Worm (Caenorhabditis elegans): Measurements from ENCODE around the gene Y38C1AA.19.

The Y38C1AA.19 gene

ce11 chrIV:133968-134367 is 26.0 kb upstream of the Y38C1AA.19 start:
- TF ChIP-seq ceh-30 (tag; optimal IDR thresholded peaks at IDR 0.05) = no peak
- no peak for TF ChIP-seq mec-3 (tag; optimal IDR thresholded peaks at IDR 0.05; ENCODE audit: borderline replicate concordance)
- TF ChIP-seq nhr-232 (tag; optimal IDR thresholded peaks at IDR 0.05) = no peak
- TF ChIP-seq ceh-18 (tag; optimal IDR thresholded peaks at IDR 0.05) = no peak
- no peak for TF ChIP-seq Y22D7AL.16 (tag; optimal IDR thresholded peaks at IDR 0.05)
- TF ChIP-seq lim-6 (tag; optimal IDR thresholded peaks at IDR 0.05) = no peak
- no peak for TF ChIP-seq F13H6.1 (tag; optimal IDR thresholded peaks at IDR 0.05)
- TF ChIP-seq eyg-1 (tag; optimal IDR thresholded peaks at IDR 0.05) = no peak
- no peak for TF ChIP-seq ztf-16 (tag; optimal IDR thresholded peaks at IDR 0.05)
- TF ChIP-seq ets-4 (tag; optimal IDR thresholded peaks at IDR 0.05) = no peak
- TF ChIP-seq ahr-1 (tag; optimal IDR thresholded peaks at IDR 0.05) = no peak

- TF ChIP-seq eyg-1 (tag; optimal IDR thresholded peaks at IDR 0.05) = no peak
- peak; percentile 37 for TF ChIP-seq mec-3 (tag; optimal IDR thresholded peaks at IDR 0.05; ENCODE audit: borderline replicate concordance)
Measured at ce11 chrIV:139652-140051, 20.3 kb upstream of the Y38C1AA.19 start.

- TF ChIP-seq C08G9.2 (tag; optimal IDR thresholded peaks at IDR 0.05) (peak; percentile 35), nhr-232 (tag; optimal IDR thresholded peaks at IDR 0.05) (no peak)
Measured at ce11 chrIV:141022-141421, 18.9 kb upstream of the Y38C1AA.19 start.

- peak; percentile 70 for TF ChIP-seq ceh-18 (tag; optimal IDR thresholded peaks at IDR 0.05)
- peak; percentile 88 for TF ChIP-seq syd-9 (tag; optimal IDR thresholded peaks at IDR 0.05)
- peak; percentile 89 for TF ChIP-seq ref-2 (tag; optimal IDR thresholded peaks at IDR 0.05)
- TF ChIP-seq lin-11 (tag; optimal IDR thresholded peaks at IDR 0.05) = peak; percentile 90
- TF ChIP-seq ceh-34 (tag; optimal IDR thresholded peaks at IDR 0.05) = peak; percentile 91
- TF ChIP-seq npax-4 (tag; optimal IDR thresholded peaks at IDR 0.05) = peak; percentile 68
- peak; percentile 71 for TF ChIP-seq dve-1 (tag; optimal IDR thresholded peaks at IDR 0.05)
- no peak for TF ChIP-seq lim-6 (tag; optimal IDR thresholded peaks at IDR 0.05)
- peak; percentile 75 for TF ChIP-seq zip-5 (tag; optimal IDR thresholded peaks at IDR 0.05)
- TF ChIP-seq K02D7.2 (tag; optimal IDR thresholded peaks at IDR 0.05) = peak; percentile 87
- peak; percentile 87 for TF ChIP-seq ceh-48 (tag; optimal IDR thresholded peaks at IDR 0.05)
- TF ChIP-seq pha-2 (tag; optimal IDR thresholded peaks at IDR 0.05) = peak; percentile 93
- no peak for TF ChIP-seq ceh-30 (tag; optimal IDR thresholded peaks at IDR 0.05)
- peak; percentile 84 for TF ChIP-seq hlh-15 (tag; optimal IDR thresholded peaks at IDR 0.05)
- peak; percentile 82 for TF ChIP-seq K09A11.1 (tag; optimal IDR thresholded peaks at IDR 0.05; ENCODE audit: insufficient read depth)
- TF ChIP-seq C08G9.2 (tag; optimal IDR thresholded peaks at IDR 0.05) = peak; percentile 81
- peak; percentile 53 for TF ChIP-seq hlh-8 (tag; optimal IDR thresholded peaks at IDR 0.05)
- peak; percentile 90 for TF ChIP-seq unc-86 (tag; optimal IDR thresholded peaks at IDR 0.05)
- peak; percentile 92 for TF ChIP-seq tbx-2 (tag; optimal IDR thresholded peaks at IDR 0.05)
- TF ChIP-seq pros-1 (tag; optimal IDR thresholded peaks at IDR 0.05) = peak; percentile 7
- peak; percentile 73 for TF ChIP-seq ceh-2 (tag; optimal IDR thresholded peaks at IDR 0.05)
- peak; percentile 72 for TF ChIP-seq mec-3 (tag; optimal IDR thresholded peaks at IDR 0.05; ENCODE audit: borderline replicate concordance)
- TF ChIP-seq ceh-22 (tag; optimal IDR thresholded peaks at IDR 0.05) = no peak
- TF ChIP-seq ceh-9 (tag; optimal IDR thresholded peaks at IDR 0.05) = peak; percentile 72
- no peak for TF ChIP-seq fkh-10 (GFP tag; optimal IDR thresholded peaks at IDR 0.05)
- TF ChIP-seq che-1 (tag; optimal IDR thresholded peaks at IDR 0.05) = peak; percentile 94
- peak; percentile 74 for TF ChIP-seq ceh-24 (tag; optimal IDR thresholded peaks at IDR 0.05)
- TF ChIP-seq ceh-19 (GFP tag; optimal IDR thresholded peaks at IDR 0.05) = peak; percentile 93
- peak; percentile 88 for TF ChIP-seq C38D4.7 (GFP tag; optimal IDR thresholded peaks at IDR 0.05)
- no peak for TF ChIP-seq nhr-11 (tag; optimal IDR thresholded peaks at IDR 0.05)
- TF ChIP-seq hlh-13 (GFP tag; optimal IDR thresholded peaks at IDR 0.05) = peak; percentile 79
- TF ChIP-seq pat-9 (tag; optimal IDR thresholded peaks at IDR 0.05) = peak; percentile 95
- TF ChIP-seq sdc-2 (tag; optimal IDR thresholded peaks at IDR 0.05) = peak; percentile 82
- peak; percentile 91 for TF ChIP-seq gmeb-2 (tag; optimal IDR thresholded peaks at IDR 0.05)
- TF ChIP-seq F13H6.1 (tag; optimal IDR thresholded peaks at IDR 0.05) = peak; percentile 75
- TF ChIP-seq T23F11.4 (GFP tag; optimal IDR thresholded peaks at IDR 0.05) = peak; percentile 93
- peak; percentile 90 for TF ChIP-seq fkh-6 (tag; optimal IDR thresholded peaks at IDR 0.05)
- TF ChIP-seq unc-3 (GFP tag; conservative IDR thresholded peaks at IDR 0.05) = peak; percentile 83
- TF ChIP-seq unc-3 (tag; optimal IDR thresholded peaks at IDR 0.05) = peak; percentile 92
- no peak for TF ChIP-seq pha-4 (tag; optimal IDR thresholded peaks at IDR 0.05)
Measured at ce11 chrIV:143807-144371, 16.1 kb upstream of the Y38C1AA.19 start.
